Worm (Caenorhabditis elegans): ENCODE measurements around the gene F27E5.8.

DNA sequence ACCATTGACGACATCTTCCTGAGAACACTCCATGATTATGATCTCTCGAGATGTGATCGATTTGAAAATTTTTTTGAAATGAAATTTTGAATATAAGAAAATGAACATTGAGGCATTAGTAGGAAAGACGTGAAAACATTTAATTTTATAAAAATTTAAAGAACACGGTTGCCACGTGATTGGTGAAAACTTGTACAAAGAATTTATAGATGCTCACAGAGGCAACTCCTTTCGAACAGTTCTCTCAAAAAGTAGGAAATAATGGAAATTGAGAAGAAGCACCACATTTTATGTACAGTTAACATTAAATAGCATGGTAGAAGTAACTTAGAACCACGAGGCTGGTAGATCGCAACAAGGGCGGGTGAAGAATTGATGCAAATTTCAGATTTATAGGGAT lies 20.4 kb downstream of the F27E5.8 start, which contains the start of gene ZK945.6:
- no peak for TF ChIP-seq ztf-11 (tag; optimal IDR thresholded peaks at IDR 0.05)
- TF ChIP-seq set-16 (GFP tag; IDR thresholded peaks at IDR 0.05) = no peak
- TF ChIP-seq ctbp-1 (GFP tag; IDR thresholded peaks at IDR 0.05) = no peak
- TF ChIP-seq nhr-11 (tag; optimal IDR thresholded peaks at IDR 0.05) = no peak
- TF ChIP-seq unc-39 (tag; optimal IDR thresholded peaks at IDR 0.05) = no peak
- TF ChIP-seq jun-1 (tag; optimal IDR thresholded peaks at IDR 0.05) = no peak
- TF ChIP-seq snpc-4 (tag; optimal IDR thresholded peaks at IDR 0.05) = no peak
